Worm (Caenorhabditis elegans) whole organism, late embryonic: ENCODE data around the gene gmap-2.

Experiments used
- C08G9.2 ChIP-seq: sonication (generic microtip); optimal IDR thresholded peaks from 2 replicates; lab custom pipeline; 2016; ENCODE audit warnings: mild to moderate bottlenecking, missing genetic modification characterization, moderate library complexity, missing compliant biosample characterization
- C38D4.7 ChIP-seq: fragments of 200-800 bp; sonication (Bioruptor generic); optimal IDR thresholded peaks from 2 replicates; lab custom pipeline; 2018; ENCODE audit warnings: mild to moderate bottlenecking, missing genetic modification characterization, moderate library complexity, missing compliant biosample characterization
- K09A11.1 ChIP-seq: sonication (generic microtip); optimal IDR thresholded peaks from 2 replicates; lab custom pipeline; 2017; ENCODE audit warnings: antibody characterized with exemption, mild to moderate bottlenecking, missing genetic modification characterization, missing compliant biosample characterization; ENCODE audit not compliant: insufficient read depth
- T23F11.4 ChIP-seq: fragments of 200-800 bp; sonication (Bioruptor generic); optimal IDR thresholded peaks from 2 replicates; lab custom pipeline; 2018; ENCODE audit warnings: mild to moderate bottlenecking, missing genetic modification characterization, missing compliant biosample characterization
- Y22D7AL.16 ChIP-seq: sonication (generic microtip); optimal IDR thresholded peaks from 2 replicates; lab custom pipeline; 2016; ENCODE audit warnings: missing genetic modification characterization, missing compliant biosample characterization
- ahr-1 ChIP-seq: sonication (generic microtip); optimal IDR thresholded peaks from 2 replicates; lab custom pipeline; 2016; ENCODE audit warnings: missing genetic modification characterization, missing compliant biosample characterization
- ama-1 ChIP-seq: fragments of 150-350 bp; optimal IDR thresholded peaks from 2 replicates; lab custom pipeline; 2014
- ceh-18 ChIP-seq: sonication (generic microtip); optimal IDR thresholded peaks from 2 replicates; lab custom pipeline; 2016; ENCODE audit warnings: missing genetic modification characterization, missing compliant biosample characterization
- ceh-2 ChIP-seq: sonication (generic microtip); optimal IDR thresholded peaks from 2 replicates; lab custom pipeline; 2016; ENCODE audit warnings: missing genotype, missing genetic modification characterization, missing compliant biosample characterization
- ceh-45 ChIP-seq: fragments of 200-800 bp; sonication (Bioruptor generic); IDR thresholded peaks from 2 replicates; pipeline ENCODE4 v1.3.6; 2022; ENCODE audit warnings: missing genetic modification reagents, missing genetic modification characterization, missing compliant biosample characterization
- ceh-48 ChIP-seq: sonication (generic microtip); optimal IDR thresholded peaks from 2 replicates; lab custom pipeline; 2016; ENCODE audit warnings: missing genetic modification characterization, inconsistent platforms, missing compliant biosample characterization
- ceh-6 ChIP-seq: fragments of 200-800 bp; sonication (Bioruptor generic); optimal IDR thresholded peaks from 2 replicates; lab custom pipeline; 2018; ENCODE audit warnings: mild to moderate bottlenecking, missing genetic modification characterization, missing compliant biosample characterization
- ceh-9 ChIP-seq: sonication (generic microtip); optimal IDR thresholded peaks from 2 replicates; lab custom pipeline; 2016; ENCODE audit warnings: mild to moderate bottlenecking, missing genetic modification characterization, inconsistent platforms, missing compliant biosample characterization
- che-1 ChIP-seq: sonication (generic microtip); optimal IDR thresholded peaks from 2 replicates; lab custom pipeline; 2016; ENCODE audit warnings: mild to moderate bottlenecking, missing genetic modification characterization, missing compliant biosample characterization
- dmd-4 ChIP-seq: sonication (generic microtip); optimal IDR thresholded peaks from 2 replicates; lab custom pipeline; 2016; ENCODE audit warnings: borderline replicate concordance, missing genetic modification characterization, missing compliant biosample characterization
- dve-1 ChIP-seq: sonication (generic microtip); optimal IDR thresholded peaks from 2 replicates; lab custom pipeline; 2017; ENCODE audit warnings: antibody characterized with exemption, mild to moderate bottlenecking, missing genetic modification characterization, missing compliant biosample characterization
- elt-4 ChIP-seq: sonication (generic microtip); optimal IDR thresholded peaks from 2 replicates; lab custom pipeline; 2016; ENCODE audit warnings: missing genetic modification characterization, missing compliant biosample characterization
- ets-4 ChIP-seq: sonication (generic microtip); optimal IDR thresholded peaks from 2 replicates; lab custom pipeline; 2016; ENCODE audit warnings: missing genetic modification characterization, missing compliant biosample characterization
- eyg-1 ChIP-seq: sonication (generic microtip); optimal IDR thresholded peaks from 2 replicates; lab custom pipeline; 2016; ENCODE audit warnings: missing genotype, missing genetic modification characterization, missing compliant biosample characterization
- fax-1 ChIP-seq: sonication (generic microtip); optimal IDR thresholded peaks from 2 replicates; lab custom pipeline; 2016; ENCODE audit warnings: missing genotype, missing genetic modification characterization, missing compliant biosample characterization
- fkh-10 ChIP-seq: fragments of 150-350 bp; optimal IDR thresholded peaks from 2 replicates; lab custom pipeline; 2014; ENCODE audit warnings: missing biosample characterization, missing genetic modification reagents, missing genetic modification characterization
- gmeb-2 ChIP-seq: sonication (generic microtip); optimal IDR thresholded peaks from 2 replicates; lab custom pipeline; 2016; ENCODE audit warnings: missing genetic modification characterization, inconsistent platforms, missing compliant biosample characterization
- hlh-30 ChIP-seq: sonication (generic microtip); optimal IDR thresholded peaks from 2 replicates; lab custom pipeline; 2017; ENCODE audit warnings: antibody characterized with exemption, missing genetic modification characterization, missing compliant biosample characterization; ENCODE audit not compliant: insufficient read depth
- lin-11 ChIP-seq: fragments of 200-800 bp; sonication (Bioruptor generic); optimal IDR thresholded peaks from 2 replicates; lab custom pipeline; 2018; ENCODE audit warnings: mild to moderate bottlenecking, missing genetic modification characterization, missing compliant biosample characterization
- madf-2 ChIP-seq: sonication (generic microtip); optimal IDR thresholded peaks from 2 replicates; lab custom pipeline; 2017; ENCODE audit warnings: missing genetic modification characterization, missing compliant biosample characterization
- mec-3 ChIP-seq: sonication (generic microtip); optimal IDR thresholded peaks from 2 replicates; lab custom pipeline; 2016; ENCODE audit warnings: borderline replicate concordance, missing genetic modification characterization, missing compliant biosample characterization
- npax-4 ChIP-seq: sonication (generic microtip); optimal IDR thresholded peaks from 2 replicates; lab custom pipeline; 2016; ENCODE audit warnings: missing genetic modification characterization, missing compliant biosample characterization
- pag-3 ChIP-seq: sonication (generic microtip); optimal IDR thresholded peaks from 2 replicates; lab custom pipeline; 2016; ENCODE audit warnings: missing compliant biosample characterization, missing genetic modification characterization, borderline replicate concordance
- pros-1 ChIP-seq: fragments of 150-350 bp; optimal IDR thresholded peaks from 2 replicates; lab custom pipeline; 2014; ENCODE audit warnings: missing biosample characterization, missing genetic modification reagents, missing genetic modification characterization
- ref-2 ChIP-seq: sonication (generic microtip); optimal IDR thresholded peaks from 2 replicates; lab custom pipeline; 2016; ENCODE audit warnings: missing genetic modification characterization, missing compliant biosample characterization
- rnt-1 ChIP-seq: sonication (generic microtip); optimal IDR thresholded peaks from 2 replicates; lab custom pipeline; 2016; ENCODE audit warnings: missing genetic modification characterization, missing compliant biosample characterization
- sdc-2 ChIP-seq: sonication (generic microtip); optimal IDR thresholded peaks from 2 replicates; lab custom pipeline; 2016; ENCODE audit warnings: missing genotype, missing genetic modification characterization, missing compliant biosample characterization
- sox-2 ChIP-seq: fragments of 200-800 bp; sonication (Bioruptor generic); IDR thresholded peaks from 2 replicates; pipeline ENCODE4 v1.3.6; 2022; ENCODE audit warnings: missing genetic modification reagents, missing genetic modification characterization, missing compliant biosample characterization
- tbx-2 ChIP-seq: sonication (generic microtip); optimal IDR thresholded peaks from 2 replicates; lab custom pipeline; 2016; ENCODE audit warnings: missing genetic modification characterization, missing compliant biosample characterization
- ttx-3 ChIP-seq: sonication (generic microtip); optimal IDR thresholded peaks from 2 replicates; lab custom pipeline; 2016; ENCODE audit warnings: missing genetic modification reagents, missing genetic modification characterization, missing compliant biosample characterization
- unc-42 ChIP-seq: sonication (generic microtip); optimal IDR thresholded peaks from 2 replicates; lab custom pipeline; 2016; ENCODE audit warnings: missing genotype, missing genetic modification characterization, missing compliant biosample characterization
- unc-55 ChIP-seq: sonication (generic microtip); optimal IDR thresholded peaks from 2 replicates; lab custom pipeline; 2017; ENCODE audit warnings: missing biosample characterization, missing genetic modification reagents, missing genetic modification characterization
- unc-86 ChIP-seq: sonication (generic microtip); optimal IDR thresholded peaks from 2 replicates; lab custom pipeline; 2016; ENCODE audit warnings: missing genetic modification characterization, missing compliant biosample characterization
- zip-5 ChIP-seq: sonication (generic microtip); optimal IDR thresholded peaks from 2 replicates; lab custom pipeline; 2016; ENCODE audit warnings: missing genetic modification characterization, missing compliant biosample characterization
- ztf-16 ChIP-seq: sonication (generic microtip); optimal IDR thresholded peaks from 2 replicates; lab custom pipeline; 2017; ENCODE audit warnings: missing genetic modification characterization, missing compliant biosample characterization

The gmap-2 gene

DNA sequence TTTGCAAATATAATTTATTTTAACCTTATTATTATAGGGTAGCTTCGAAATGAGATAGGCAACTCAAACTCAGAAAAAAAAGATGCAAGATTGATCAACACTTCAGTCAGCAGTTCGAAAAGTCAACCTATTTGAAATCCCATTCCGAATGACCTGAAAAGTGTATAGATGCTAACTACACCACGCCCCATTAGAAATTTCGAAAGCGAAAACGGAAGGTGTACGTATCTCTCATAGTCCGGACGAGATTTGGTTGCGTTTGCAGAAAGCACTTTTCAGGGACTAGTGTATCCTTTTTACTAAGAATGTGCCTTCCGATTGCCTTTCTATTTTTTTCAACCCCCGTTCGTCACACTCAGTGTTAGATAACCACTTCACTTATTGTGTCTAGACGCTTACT lies 27.4 kb downstream of the gmap-2 start:
- TF ChIP-seq sox-2 (GFP tag; lab: Robert Waterston, UW) (no peak), npax-4 (tag; lab: Kevin White, UChicago) (no peak), tbx-2 (tag; lab: Kevin White, UChicago) (no peak), unc-42 (tag; lab: Kevin White, UChicago) (no peak), gmeb-2 (no peak), C38D4.7 (no peak), ceh-48 (tag; lab: Kevin White, UChicago) (no peak), unc-86 (tag; lab: Kevin White, UChicago) (no peak), lin-11 (no peak), che-1 (tag; lab: Kevin White, UChicago) (no peak), C08G9.2 (no peak), unc-55 (GFP tag; lab: Kevin White, UChicago) (no peak), ttx-3 (tag; lab: Kevin White, UChicago) (no peak), ama-1 (no peak), ahr-1 (tag; lab: Kevin White, UChicago) (no peak), eyg-1 (tag; lab: Kevin White, UChicago) (no peak), zip-5 (tag; lab: Kevin White, UChicago) (no peak), madf-2 (tag; lab: Kevin White, UChicago) (no peak)
- TF ChIP-seq, all 69 proteins: peak for 0

- TF ChIP-seq sox-2 (GFP tag; lab: Robert Waterston, UW) (no peak), ceh-45 (no peak), ceh-9 (tag; lab: Kevin White, UChicago) (no peak), C08G9.2 (no peak), sdc-2 (tag; lab: Kevin White, UChicago) (no peak), ets-4 (tag; lab: Kevin White, UChicago) (no peak), hlh-30 (tag; lab: Kevin White, UChicago) (no peak), madf-2 (tag; lab: Kevin White, UChicago) (no peak), dve-1 (no peak), mec-3 (tag; lab: Kevin White, UChicago) (no peak), unc-42 (tag; lab: Kevin White, UChicago) (no peak), K09A11.1 (tag; lab: Kevin White, UChicago) (no peak), ceh-6 (GFP tag; lab: Kevin White, UChicago) (no peak), ceh-2 (tag; lab: Kevin White, UChicago) (no peak), gmeb-2 (no peak), pag-3 (tag; lab: Kevin White, UChicago) (no peak), rnt-1 (tag; lab: Kevin White, UChicago) (no peak), ztf-16 (no peak), ref-2 (tag; lab: Kevin White, UChicago) (no peak), dmd-4 (tag; lab: Kevin White, UChicago) (no peak)
Observed at ce11 chrX:12915058-12915457, 28.0 kb downstream of the gmap-2 start.

ce11 chrX:12914209-12914608 lies 28.9 kb downstream of the gmap-2 start:
- TF ChIP-seq ceh-6 (GFP tag; lab: Kevin White, UChicago) (no peak), rnt-1 (tag; lab: Kevin White, UChicago) (no peak), mec-3 (tag; lab: Kevin White, UChicago) (no peak), hlh-30 (tag; lab: Kevin White, UChicago) (peak; percentile 72), pag-3 (tag; lab: Kevin White, UChicago) (no peak), elt-4 (no peak), ceh-2 (tag; lab: Kevin White, UChicago) (no peak), eyg-1 (tag; lab: Kevin White, UChicago) (no peak)

- no peak for TF ChIP-seq mec-3 (tag; lab: Kevin White, UChicago)
- no peak for TF ChIP-seq unc-86 (tag; lab: Kevin White, UChicago)
- TF ChIP-seq ceh-6 (GFP tag; lab: Kevin White, UChicago): no peak
- no peak for TF ChIP-seq ceh-9 (tag; lab: Kevin White, UChicago)
- TF ChIP-seq fkh-10 (GFP tag; lab: Kevin White, UChicago): no peak
- no peak for TF ChIP-seq ceh-45
- TF ChIP-seq Y22D7AL.16 (tag; lab: Kevin White, UChicago): no peak
- no peak for TF ChIP-seq pros-1 (tag; lab: Kevin White, UChicago)
- TF ChIP-seq T23F11.4: no peak
- no peak for TF ChIP-seq ceh-18 (tag; lab: Kevin White, UChicago)
- no peak for TF ChIP-seq fax-1
Observed at ce11 chrX:12913398-12914071, 29.5 kb downstream of the gmap-2 start.
